Worm (Caenorhabditis elegans): ENCODE results near the gene cap-1.

ce11 chrIV:7203696-7204095, 26.3 kb downstream of the cap-1 start, which contains the start of gene R13A1.3:
- no peak for TF ChIP-seq snpc-1.3 (tag; optimal IDR thresholded peaks at IDR 0.05; ENCODE audit: insufficient read depth)
- no peak for TF ChIP-seq zim-3 (tag; optimal IDR thresholded peaks at IDR 0.05)

Data from whole organism, young adult.